Comparison of ENCODE assay signal across 3 fruit fly cellular contexts in the genomic region with DNA sequence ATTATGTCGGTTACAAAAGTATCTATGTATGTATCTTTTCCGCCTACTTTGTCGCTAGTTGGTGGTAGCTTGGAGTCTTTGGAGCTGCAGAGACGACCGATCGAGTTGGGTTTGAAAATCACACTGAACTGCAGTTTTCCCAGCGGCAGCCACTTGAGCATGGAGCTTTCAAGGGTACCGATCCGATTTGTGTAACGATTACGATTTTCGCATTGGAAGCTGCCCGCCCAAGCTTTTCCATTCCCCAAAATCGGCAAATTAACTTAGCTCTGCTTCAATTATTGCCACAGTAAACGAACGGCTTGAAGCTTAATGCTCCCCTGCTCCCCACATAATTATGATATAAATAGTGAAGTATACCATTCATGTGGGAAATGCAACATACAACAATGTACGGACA.
A peak's percentile ranks its signal among the peaks of the same experiment; 100 is the strongest.
TF ChIP-seq lines count a peak whose summit lies in the region.

A gene (minus strand): TSS at position 101 of the 400 bp plus-strand sequence.

- TF ChIP-seq CTCF in whole organism, embryonic (GFP tag; optimal IDR thresholded peaks at IDR 0.05; lab: Kevin White, UChicago) = no peak

TF ChIP-seq in whole organism, embryonic, 481 proteins besides CTCF, POLR2A, EP300 and RAD21:
- peak; percentile 9 for TF ChIP-seq sens (GFP tag; lab: Kevin White, UChicago)
- TF ChIP-seq CG11695 (GFP tag; IDR thresholded peaks at IDR 0.05; lab: Robert Waterston, UW) = no peak
TF ChIP-seq in whole organism, embryonic: peak in this region for 1.

TF ChIP-seq in whole organism, prepupa, 60 proteins besides CTCF, POLR2A, EP300 and RAD21:
- TF ChIP-seq eg (GFP tag; IDR thresholded peaks at IDR 0.05; lab: Robert Waterston, UW) = 0 out of 3 replicates have a peak, but pooled peaks have one; percentile 36
- TF ChIP-seq CG32006 (GFP tag; optimal IDR thresholded peaks at IDR 0.05; lab: Kevin White, UChicago) = no peak
- TF ChIP-seq CG6854 (GFP tag; optimal IDR thresholded peaks at IDR 0.05; lab: Kevin White, UChicago) = no peak
- TF ChIP-seq pdm3 (GFP tag; optimal IDR thresholded peaks at IDR 0.05; lab: Kevin White, UChicago) = no peak
- TF ChIP-seq vri (GFP tag; optimal IDR thresholded peaks at IDR 0.05; lab: Kevin White, UChicago) = no peak

TF ChIP-seq in whole organism, pupa, 21 proteins besides CTCF, POLR2A, EP300 and RAD21:
- peak; percentile 12; the same call in 1 of the 3 replicates for TF ChIP-seq CG4496 (GFP tag; IDR thresholded peaks at IDR 0.05; lab: Robert Waterston, UW)
- TF ChIP-seq CG13204 (GFP tag; optimal IDR thresholded peaks at IDR 0.05; lab: Kevin White, UChicago) = no peak
- TF ChIP-seq gl (tag; optimal IDR thresholded peaks at IDR 0.05; lab: Kevin White, UChicago) = no peak
- no peak for TF ChIP-seq EcR (GFP tag; optimal IDR thresholded peaks at IDR 0.05; lab: Kevin White, UChicago)
- TF ChIP-seq CG12605 (GFP tag; IDR thresholded peaks at IDR 0.05; lab: Robert Waterston, UW) = no peak
- TF ChIP-seq CG8301 (tag; optimal IDR thresholded peaks at IDR 0.05; lab: Kevin White, UChicago) = no peak
